Worm (Caenorhabditis elegans) whole organism, midembryonic: ENCODE results near the gene C46C2.3.
"Not testable (repeated sequence)": the region's sequence is repeated elsewhere in the genome, so short reads cannot be mapped to it uniquely, and the experiment has no call there.

Source experiments
- T22C8.4 ChIP-seq: fragments of 200-800 bp; sonication (Bioruptor generic); IDR thresholded peaks from 2 replicates; pipeline ENCODE4 v1.3.6; 2022; ENCODE audit warnings: missing genetic modification characterization, missing compliant biosample characterization
- cog-1 ChIP-seq: sonication (generic microtip); optimal IDR thresholded peaks from 2 replicates; lab custom pipeline; 2016; ENCODE audit warnings: missing genetic modification characterization, missing compliant biosample characterization
- flt-1 ChIP-seq: fragments of 200-800 bp; sonication (Bioruptor generic); IDR thresholded peaks from 2 replicates; pipeline ENCODE4 v1.3.6; 2022; ENCODE audit warnings: missing genetic modification characterization, missing compliant biosample characterization
- klf-2 ChIP-seq: fragments of 200-800 bp; sonication (Bioruptor generic); conservative IDR thresholded peaks from 2 replicates; pipeline ENCODE4 v1.3.6; 2022; ENCODE audit warnings: missing genetic modification reagents, missing genetic modification characterization, missing compliant biosample characterization
- med-1 ChIP-seq: sonication (generic microtip); optimal IDR thresholded peaks from 2 replicates; lab custom pipeline; 2017; ENCODE audit warnings: missing genetic modification characterization, mild to moderate bottlenecking, missing compliant biosample characterization, antibody characterized with exemption, missing genetic modification reagents; ENCODE audit not compliant: insufficient read depth
- ref-1 ChIP-seq: fragments of 200-800 bp; sonication (Bioruptor generic); conservative IDR thresholded peaks from 2 replicates; pipeline ENCODE4 v1.3.6; 2022; ENCODE audit warnings: missing genetic modification reagents, missing genetic modification characterization, missing compliant biosample characterization
- tab-1 ChIP-seq: fragments of 200-800 bp; sonication (Bioruptor generic); IDR thresholded peaks from 2 replicates; pipeline ENCODE4 v1.3.6; 2022; ENCODE audit warnings: missing genetic modification characterization, missing compliant biosample characterization
- ztf-23 ChIP-seq: fragments of 200-800 bp; sonication (Bioruptor generic); IDR thresholded peaks from 2 replicates; pipeline ENCODE4 v1.3.6; 2022; ENCODE audit warnings: missing genetic modification reagents, missing genetic modification characterization, missing compliant biosample characterization
- ztf-29 ChIP-seq: fragments of 200-800 bp; sonication (Bioruptor generic); IDR thresholded peaks from 2 replicates; pipeline ENCODE4 v1.3.6; 2022; ENCODE audit warnings: missing genetic modification reagents, missing genetic modification characterization, missing compliant biosample characterization

The C46C2.3 gene

ce11 chrIV:9224825-9225224 is at the start of gene C46C2.3:
C46C2.3 (plus strand) TSS chrIV:9225125.
- no peak for TF ChIP-seq med-1 (GFP tag; lab: Kevin White, UChicago)
- TF ChIP-seq cog-1 (tag; lab: Kevin White, UChicago), result no peak
- no peak for TF ChIP-seq T22C8.4 (GFP tag; lab: Robert Waterston, UW)
- TF ChIP-seq ztf-29 (GFP tag; lab: Robert Waterston, UW), result no peak
- TF ChIP-seq ztf-23 (GFP tag; lab: Robert Waterston, UW), result no peak
- TF ChIP-seq flt-1 (GFP tag; lab: Robert Waterston, UW), result no peak
- TF ChIP-seq tab-1 (GFP tag; lab: Robert Waterston, UW), result no peak
- no peak for TF ChIP-seq klf-2
- TF ChIP-seq ref-1 (GFP tag; lab: Robert Waterston, UW), result no peak

- TF ChIP-seq klf-2, result no peak
- TF ChIP-seq med-1 (GFP tag; lab: Kevin White, UChicago), result no peak
- TF ChIP-seq T22C8.4 (GFP tag; lab: Robert Waterston, UW), result no peak
- TF ChIP-seq flt-1 (GFP tag; lab: Robert Waterston, UW), result no peak
- TF ChIP-seq tab-1 (GFP tag; lab: Robert Waterston, UW), result no peak
- no peak for TF ChIP-seq ztf-29 (GFP tag; lab: Robert Waterston, UW)
- TF ChIP-seq cog-1 (tag; lab: Kevin White, UChicago), result no peak
- no peak for TF ChIP-seq ztf-23 (GFP tag; lab: Robert Waterston, UW)
- no peak for TF ChIP-seq ref-1 (GFP tag; lab: Robert Waterston, UW)
Observed at ce11 chrIV:9184547-9184946, 40.4 kb upstream of the C46C2.3 start, which contains the start of gene C07C7.1. C07C7.1 (plus strand) TSS chrIV:9184847.

ce11 chrIV:9191183-9191582 is 33.7 kb upstream of the C46C2.3 start:
- peak; percentile 91 for TF ChIP-seq T22C8.4 (GFP tag; lab: Robert Waterston, UW)
- TF ChIP-seq med-1 (GFP tag; lab: Kevin White, UChicago), result peak; percentile 80
- TF ChIP-seq tab-1 (GFP tag; lab: Robert Waterston, UW), result peak; percentile 96
- peak; percentile 96 for TF ChIP-seq flt-1 (GFP tag; lab: Robert Waterston, UW)
- peak; percentile 90 for TF ChIP-seq klf-2
- TF ChIP-seq ztf-29 (GFP tag; lab: Robert Waterston, UW), result peak; percentile 91
- TF ChIP-seq cog-1 (tag; lab: Kevin White, UChicago), result peak; percentile 94
- TF ChIP-seq ref-1 (GFP tag; lab: Robert Waterston, UW), result peak; percentile 90
- peak; percentile 96 for TF ChIP-seq ztf-23 (GFP tag; lab: Robert Waterston, UW)

ce11 chrIV:9192522-9192921 is 32.4 kb upstream of the C46C2.3 start, which contains the start of gene C46C2.5:
C46C2.5 (minus strand) TSS chrIV:9192622.
- no peak for TF ChIP-seq T22C8.4 (GFP tag; lab: Robert Waterston, UW)
- no peak for TF ChIP-seq klf-2
- TF ChIP-seq ref-1 (GFP tag; lab: Robert Waterston, UW), result no peak
- no peak for TF ChIP-seq ztf-23 (GFP tag; lab: Robert Waterston, UW)
- TF ChIP-seq med-1 (GFP tag; lab: Kevin White, UChicago), result no peak
- TF ChIP-seq ztf-29 (GFP tag; lab: Robert Waterston, UW), result no peak
- TF ChIP-seq flt-1 (GFP tag; lab: Robert Waterston, UW), result no peak
- no peak for TF ChIP-seq tab-1 (GFP tag; lab: Robert Waterston, UW)
- TF ChIP-seq cog-1 (tag; lab: Kevin White, UChicago), result no peak

ce11 chrIV:9194524-9194923 is 30.4 kb upstream of the C46C2.3 start, which contains the start of gene C46C2.7:
C46C2.7 (plus strand) TSS chrIV:9194824.
- TF ChIP-seq flt-1 (GFP tag; lab: Robert Waterston, UW); ztf-23 (GFP tag; lab: Robert Waterston, UW); cog-1 (tag; lab: Kevin White, UChicago): not testable (repeated sequence)

ce11 chrIV:9196023-9196636 is 28.8 kb upstream of the C46C2.3 start:
- TF ChIP-seq ref-1 (GFP tag; lab: Robert Waterston, UW), result peak; percentile 74
- peak; percentile 50; the same call in 1 of the 2 replicates for TF ChIP-seq ztf-23 (GFP tag; lab: Robert Waterston, UW)

ce11 chrIV:9196755-9197154 is 28.2 kb upstream of the C46C2.3 start:
- TF ChIP-seq T22C8.4 (GFP tag; lab: Robert Waterston, UW) (no peak), med-1 (GFP tag; lab: Kevin White, UChicago) (no peak), ztf-23 (GFP tag; lab: Robert Waterston, UW) (no peak), klf-2 (0 out of 2 replicates have a peak, but pooled peaks have one; percentile 34), cog-1 (tag; lab: Kevin White, UChicago) (no peak), ztf-29 (GFP tag; lab: Robert Waterston, UW) (peak; percentile 91)

- TF ChIP-seq ztf-29 (GFP tag; lab: Robert Waterston, UW) (no peak), klf-2 (no peak), flt-1 (GFP tag; lab: Robert Waterston, UW) (no peak), cog-1 (tag; lab: Kevin White, UChicago) (no peak), tab-1 (GFP tag; lab: Robert Waterston, UW) (no peak), ztf-23 (GFP tag; lab: Robert Waterston, UW) (no peak), ref-1 (GFP tag; lab: Robert Waterston, UW) (no peak), med-1 (GFP tag; lab: Kevin White, UChicago) (no peak), T22C8.4 (GFP tag; lab: Robert Waterston, UW) (no peak)
Observed at ce11 chrIV:9198136-9198535, 26.8 kb upstream of the C46C2.3 start.

- TF ChIP-seq flt-1 (GFP tag; lab: Robert Waterston, UW) (no peak), ztf-29 (GFP tag; lab: Robert Waterston, UW) (no peak), klf-2 (no peak), cog-1 (tag; lab: Kevin White, UChicago) (no peak), tab-1 (GFP tag; lab: Robert Waterston, UW) (no peak), med-1 (GFP tag; lab: Kevin White, UChicago) (no peak), ref-1 (GFP tag; lab: Robert Waterston, UW) (no peak), ztf-23 (GFP tag; lab: Robert Waterston, UW) (no peak), T22C8.4 (GFP tag; lab: Robert Waterston, UW) (no peak)
Observed at ce11 chrIV:9199148-9199938, 25.6 kb upstream of the C46C2.3 start.
